Worm (Caenorhabditis elegans): ENCODE data around the gene F52H3.6.
"Not testable (repeated sequence)": the region's sequence is repeated elsewhere in the genome, so short reads cannot be mapped to it uniquely, and the experiment has no call there.

F52H3.6 gene

ce11 chrII:10007917-10008316 is 20.3 kb downstream of the F52H3.6 start, which contains the start of gene ZK892.5:
Gene ZK892.5, plus strand, starts transcription at chrII:10008217.
- no peak for TF ChIP-seq Y75B8A.6 (GFP tag; IDR thresholded peaks at IDR 0.05)
- no peak for TF ChIP-seq Y5F2A.4 (GFP tag; optimal IDR thresholded peaks at IDR 0.05)
- TF ChIP-seq F44E2.7 (GFP tag; IDR thresholded peaks at IDR 0.05): no peak
- no peak for TF ChIP-seq hlh-30 (tag; optimal IDR thresholded peaks at IDR 0.05; ENCODE audit: insufficient read depth)
- no peak for TF ChIP-seq lim-7 (GFP tag; IDR thresholded peaks at IDR 0.05)
- no peak for TF ChIP-seq fos-1 (tag; optimal IDR thresholded peaks at IDR 0.05)
- no peak for TF ChIP-seq lin-29 (GFP tag; IDR thresholded peaks at IDR 0.05)
- TF ChIP-seq ceh-20 (GFP tag; IDR thresholded peaks at IDR 0.05): no peak
- TF ChIP-seq ceh-32 (tag; optimal IDR thresholded peaks at IDR 0.05; ENCODE audit: poor library complexity): no peak
- no peak for TF ChIP-seq nhr-76 (tag; optimal IDR thresholded peaks at IDR 0.05)
- no peak for TF ChIP-seq cey-2 (tag; optimal IDR thresholded peaks at IDR 0.05; ENCODE audit: borderline replicate concordance, insufficient read depth)
- TF ChIP-seq set-16 (GFP tag; IDR thresholded peaks at IDR 0.05): no peak

- TF ChIP-seq dve-1 (tag; optimal IDR thresholded peaks at IDR 0.05; ENCODE audit: insufficient read depth); F10B5.3 (tag; optimal IDR thresholded peaks at IDR 0.05); F37D6.2 (tag; optimal IDR thresholded peaks at IDR 0.05): not testable (repeated sequence)
Measured at ce11 chrII:10006266-10006665, 22.0 kb downstream of the F52H3.6 start, which contains the start of gene ZK892.4. Gene ZK892.4, plus strand, starts transcription at chrII:10006566.

- TF ChIP-seq unc-62 (GFP tag; optimal IDR thresholded peaks at IDR 0.05 in 1 of 2) (peak in 1 of 2 experiments; percentile 7), unc-62 (tag; optimal IDR thresholded peaks at IDR 0.05) (no peak), ztf-7 (tag; optimal IDR thresholded peaks at IDR 0.05) (no peak)
Measured at ce11 chrII:10001546-10001945, 26.7 kb downstream of the F52H3.6 start, which contains the start of gene ZK892.3. Gene ZK892.3, plus strand, starts transcription at chrII:10001846.

- TF ChIP-seq hlh-11 (tag; optimal IDR thresholded peaks at IDR 0.05) (peak; percentile 86), pqm-1 (tag; optimal IDR thresholded peaks at IDR 0.05) (peak; percentile 91), daf-16 (GFP tag; optimal IDR thresholded peaks at IDR 0.05) (no peak), daf-16 (tag; optimal IDR thresholded peaks at IDR 0.05) (peak; percentile 89), dmd-6 (GFP tag; IDR thresholded peaks at IDR 0.05) (peak; percentile 91), lin-13 (GFP tag; optimal IDR thresholded peaks at IDR 0.05) (no peak), nhr-6 (tag; optimal IDR thresholded peaks at IDR 0.05) (peak; percentile 24), attf-4 (tag; optimal IDR thresholded peaks at IDR 0.05) (no peak), nhr-10 (tag; optimal IDR thresholded peaks at IDR 0.05) (peak; percentile 57), nhr-48 (tag; optimal IDR thresholded peaks at IDR 0.05) (peak; percentile 70), tra-1 (GFP tag; IDR thresholded peaks at IDR 0.05) (peak; percentile 72; the same call in 1 of the 2 replicates), hlh-30 (tag; optimal IDR thresholded peaks at IDR 0.05; ENCODE audit: insufficient read depth) (peak; percentile 39), nhr-28 (tag; optimal IDR thresholded peaks at IDR 0.05) (peak; percentile 96), php-3 (GFP tag; IDR thresholded peaks at IDR 0.05) (peak; percentile 98), lin-39 (tag; optimal IDR thresholded peaks at IDR 0.05) (no peak), unc-62 (GFP tag; optimal IDR thresholded peaks at IDR 0.05 in 1 of 2) (peak in 1 of 2 experiments; percentile 20), unc-62 (tag; optimal IDR thresholded peaks at IDR 0.05) (no peak), lin-1 (GFP tag; IDR thresholded peaks at IDR 0.05) (0 out of 2 replicates have a peak, but pooled peaks have one; percentile 44), mxl-2 (GFP tag; conservative IDR thresholded peaks at IDR 0.05) (no peak), mxl-3 (GFP tag; optimal IDR thresholded peaks at IDR 0.05) (no peak), nhr-102 (tag; optimal IDR thresholded peaks at IDR 0.05) (peak; percentile 55), mdl-1 (tag; optimal IDR thresholded peaks at IDR 0.05) (peak in 1 of 2 experiments; percentile 55), nhr-11 (tag; optimal IDR thresholded peaks at IDR 0.05) (peak; percentile 28), nhr-77 (tag; optimal IDR thresholded peaks at IDR 0.05) (peak; percentile 93), T20F7.1 (GFP tag; optimal IDR thresholded peaks at IDR 0.05) (peak; percentile 43), fos-1 (tag; optimal IDR thresholded peaks at IDR 0.05) (no peak), mes-2 (tag; optimal IDR thresholded peaks at IDR 0.05; ENCODE audit: poor library complexity, severe bottlenecking) (peak; percentile 13), ceh-20 (GFP tag; IDR thresholded peaks at IDR 0.05) (peak; percentile 92), mep-1 (tag; optimal IDR thresholded peaks at IDR 0.05) (peak; percentile 44), dve-1 (tag; optimal IDR thresholded peaks at IDR 0.05; ENCODE audit: insufficient read depth) (peak; percentile 81)
Measured at ce11 chrII:10001065-10001464, 27.2 kb downstream of the F52H3.6 start, which contains the start of gene nlt-1. Gene nlt-1, minus strand, starts transcription at chrII:10001142.
